Worm (Caenorhabditis elegans): ENCODE results near the gene C17H12.3.

- TF ChIP-seq egl-27 (tag; optimal IDR thresholded peaks at IDR 0.05) (no peak), lsy-2 (tag; optimal IDR thresholded peaks at IDR 0.05) (no peak), nhr-237 (tag; optimal IDR thresholded peaks at IDR 0.05) (no peak), ceh-82 (tag; optimal IDR thresholded peaks at IDR 0.05) (no peak)
Measured at ce11 chrIV:6757614-6758013, 37.8 kb downstream of the C17H12.3 start.
